Worm (Caenorhabditis elegans): ENCODE results near the gene dyf-13.

ce11 chrII:7131871-7132693 lies 39.1 kb downstream of the dyf-13 start, which contains the start of the genes T07F8.4 and gld-3:
- TF ChIP-seq tab-1 (GFP tag; IDR thresholded peaks at IDR 0.05) (no peak), T22C8.4 (GFP tag; IDR thresholded peaks at IDR 0.05) (no peak), flt-1 (GFP tag; IDR thresholded peaks at IDR 0.05) (no peak), klf-2 (GFP tag; conservative IDR thresholded peaks at IDR 0.05) (no peak)
